Fruit fly (Drosophila melanogaster) whole organism, wandering third instar larva: Measurements from ENCODE around the gene spri.

Experiments used
- Dfd ChIP-seq: fragments of >200 bp; optimal IDR thresholded peaks from 2 replicates; lab custom pipeline; 2017; ENCODE audit warnings: missing biosample characterization, missing genetic modification characterization
- Myc ChIP-seq: fragments of >200 bp; optimal IDR thresholded peaks from 2 replicates; lab custom pipeline; 2017
- Sp1 ChIP-seq: fragments of 200-800 bp; sonication (Bioruptor generic); optimal IDR thresholded peaks from 3 replicates; lab custom pipeline; 2019; ENCODE audit warnings: missing biosample characterization, mild to moderate bottlenecking, missing genetic modification characterization, moderate library complexity
- Vsx2 ChIP-seq: fragments of 200-300, 225-300 bp; sonication (Bioruptor generic); optimal IDR thresholded peaks from 2 replicates; lab custom pipeline; 2018; ENCODE audit warnings: missing biosample characterization, missing genetic modification characterization; ENCODE audit not compliant: partially characterized antibody
- h ChIP-seq: fragments of 200-800 bp; sonication (Bioruptor generic); optimal IDR thresholded peaks from 3 replicates; lab custom pipeline; 2016; ENCODE audit warnings: missing biosample characterization, mild to moderate bottlenecking, missing genetic modification characterization
- pan ChIP-seq: fragments of >200 bp; optimal IDR thresholded peaks from 2 replicates; lab custom pipeline; 2017
- psq ChIP-seq: fragments of 200-800 bp; sonication (Bioruptor generic); optimal IDR thresholded peaks from 3 replicates; lab custom pipeline; 2017; ENCODE audit warnings: missing biosample characterization, mild to moderate bottlenecking, missing genetic modification characterization, moderate library complexity
- usp ChIP-seq: fragments of >200 bp; optimal IDR thresholded peaks from 2 replicates; lab custom pipeline; 2017; ENCODE audit warnings: missing biosample characterization, missing genetic modification characterization

dm6 chrX:10478443-10479368 is 106.5 kb downstream of the spri start, which contains the start of the genes CG2887 and PPP4R2r:
- TF ChIP-seq Myc (lab: Kevin White, UChicago) (no peak), psq (GFP tag; lab: Kevin White, UChicago) (peak; percentile 36), Sp1 (GFP tag; lab: Kevin White, UChicago) (no peak), Vsx2 (GFP tag; lab: Kevin White, UChicago) (no peak), h (no peak), usp (GFP tag; lab: Kevin White, UChicago) (no peak), Dfd (GFP tag; lab: Kevin White, UChicago) (no peak), pan (no peak)
